Worm (Caenorhabditis elegans): ENCODE results near the gene str-7.

str-7 gene

ce11 chrV:16080039-16080438, 19.3 kb downstream of the str-7 start (continued):
- TF ChIP-seq hif-1 (tag; optimal IDR thresholded peaks at IDR 0.05), result no peak
- TF ChIP-seq gei-8 (GFP tag; optimal IDR thresholded peaks at IDR 0.05), result no peak
- TF ChIP-seq mes-2 (tag; optimal IDR thresholded peaks at IDR 0.05; ENCODE audit: poor library complexity, severe bottlenecking), result no peak
- TF ChIP-seq ZK546.5 (tag; optimal IDR thresholded peaks at IDR 0.05), result no peak
- peak; percentile 76 for TF ChIP-seq dmd-6 (GFP tag; IDR thresholded peaks at IDR 0.05)
- TF ChIP-seq ceh-62 (tag; optimal IDR thresholded peaks at IDR 0.05), result no peak
- TF ChIP-seq php-3 (GFP tag; IDR thresholded peaks at IDR 0.05), result peak; percentile 68; the same call in 1 of the 2 replicates
- TF ChIP-seq vab-7 (GFP tag; IDR thresholded peaks at IDR 0.05), result no peak
- TF ChIP-seq R02D3.7 (tag; optimal IDR thresholded peaks at IDR 0.05), result no peak
- no peak for TF ChIP-seq saeg-2 (GFP tag; IDR thresholded peaks at IDR 0.05)
- TF ChIP-seq arid-1 (GFP tag; conservative IDR thresholded peaks at IDR 0.05), result no peak
- TF ChIP-seq dmd-8 (GFP tag; IDR thresholded peaks at IDR 0.05), result no peak
- no peak for TF ChIP-seq attf-4 (tag; optimal IDR thresholded peaks at IDR 0.05)
- no peak for TF ChIP-seq egl-43 (GFP tag; IDR thresholded peaks at IDR 0.05)
- TF ChIP-seq lin-39 (tag; optimal IDR thresholded peaks at IDR 0.05), result no peak
- TF ChIP-seq aha-1 (tag), result no peak
- TF ChIP-seq zfp-2 (tag; optimal IDR thresholded peaks at IDR 0.05), result no peak
- TF ChIP-seq nhr-28 (tag; optimal IDR thresholded peaks at IDR 0.05), result peak; percentile 84
- no peak for TF ChIP-seq F37D6.2 (tag; optimal IDR thresholded peaks at IDR 0.05)
- no peak for TF ChIP-seq nhr-77 (tag; optimal IDR thresholded peaks at IDR 0.05)
- TF ChIP-seq unc-62 (GFP tag; optimal IDR thresholded peaks at IDR 0.05 in 1 of 2), result peak in 1 of 2 experiments; percentile 0
- TF ChIP-seq unc-62 (tag; optimal IDR thresholded peaks at IDR 0.05), result no peak
- no peak for TF ChIP-seq hlh-30 (tag; optimal IDR thresholded peaks at IDR 0.05; ENCODE audit: insufficient read depth)
- TF ChIP-seq daf-8 (GFP tag; IDR thresholded peaks at IDR 0.05), result no peak
- no peak for TF ChIP-seq D1046.2 (GFP tag; IDR thresholded peaks at IDR 0.05)
- TF ChIP-seq mxl-2 (GFP tag; conservative IDR thresholded peaks at IDR 0.05), result no peak
- no peak for TF ChIP-seq jun-1 (tag; optimal IDR thresholded peaks at IDR 0.05)
- TF ChIP-seq pqm-1 (tag; optimal IDR thresholded peaks at IDR 0.05), result peak; percentile 74

- TF ChIP-seq daf-16 (GFP tag; optimal IDR thresholded peaks at IDR 0.05) (no peak), daf-16 (tag; optimal IDR thresholded peaks at IDR 0.05) (peak; percentile 83), egl-27 (tag; optimal IDR thresholded peaks at IDR 0.05) (no peak), nhr-77 (tag; optimal IDR thresholded peaks at IDR 0.05) (peak; percentile 52), pqm-1 (tag; optimal IDR thresholded peaks at IDR 0.05) (peak; percentile 73), hlh-11 (tag; optimal IDR thresholded peaks at IDR 0.05) (peak; percentile 49), dve-1 (tag; optimal IDR thresholded peaks at IDR 0.05; ENCODE audit: insufficient read depth) (peak; percentile 79), dmd-6 (GFP tag; IDR thresholded peaks at IDR 0.05) (peak; percentile 74), snpc-1.2 (GFP tag; IDR thresholded peaks at IDR 0.05) (no peak), nhr-28 (tag; optimal IDR thresholded peaks at IDR 0.05) (peak; percentile 74)
Observed at ce11 chrV:16075250-16075709, 24.1 kb downstream of the str-7 start, which contains the start of the genes F14H3.12 and srj-29. TSS of gene F14H3.12 (minus strand) at chrV:16075323. TSS of gene srj-29 (plus strand) at chrV:16075659.

- no peak for TF ChIP-seq cey-2 (tag; optimal IDR thresholded peaks at IDR 0.05; ENCODE audit: borderline replicate concordance, insufficient read depth)
- TF ChIP-seq lin-38 (GFP tag; IDR thresholded peaks at IDR 0.05), result no peak
Observed at ce11 chrV:16073856-16074255, 25.5 kb downstream of the str-7 start, which contains the start of gene srj-10. TSS of gene srj-10 (minus strand) at chrV:16073956.

ce11 chrV:16071167-16071566, 28.2 kb downstream of the str-7 start, which contains the start of gene nhr-176:
TSS of gene nhr-176 (plus strand) at chrV:16071325.
- TF ChIP-seq daf-16 (GFP tag; optimal IDR thresholded peaks at IDR 0.05) (no peak), daf-16 (tag; optimal IDR thresholded peaks at IDR 0.05) (peak; percentile 54), nhr-6 (tag; optimal IDR thresholded peaks at IDR 0.05) (no peak), lin-29 (GFP tag; IDR thresholded peaks at IDR 0.05) (no peak), vab-7 (GFP tag; IDR thresholded peaks at IDR 0.05) (no peak), D1046.2 (GFP tag; IDR thresholded peaks at IDR 0.05) (no peak), nhr-28 (tag; optimal IDR thresholded peaks at IDR 0.05) (peak; percentile 89), duxl-1 (tag; optimal IDR thresholded peaks at IDR 0.05; ENCODE audit: poor library complexity) (no peak), zag-1 (tag; optimal IDR thresholded peaks at IDR 0.05) (no peak), ceh-20 (GFP tag; IDR thresholded peaks at IDR 0.05) (no peak), dve-1 (tag; optimal IDR thresholded peaks at IDR 0.05; ENCODE audit: insufficient read depth) (peak; percentile 43), unc-130 (GFP tag; optimal IDR thresholded peaks at IDR 0.05) (no peak), pqm-1 (tag; optimal IDR thresholded peaks at IDR 0.05) (peak; percentile 23), hif-1 (tag; optimal IDR thresholded peaks at IDR 0.05) (no peak), ceh-62 (tag; optimal IDR thresholded peaks at IDR 0.05) (no peak), dmd-6 (GFP tag; IDR thresholded peaks at IDR 0.05) (peak; percentile 40; the same call in 1 of the 2 replicates), unc-62 (GFP tag; optimal IDR thresholded peaks at IDR 0.05 in 1 of 2) (peak in 1 of 2 experiments; percentile 62), unc-62 (tag; optimal IDR thresholded peaks at IDR 0.05) (no peak), ZK546.5 (tag; optimal IDR thresholded peaks at IDR 0.05) (no peak), daf-8 (GFP tag; IDR thresholded peaks at IDR 0.05) (no peak)

Measured in whole organism, L4 larva.